Worm (Caenorhabditis elegans): Measurements from ENCODE around the gene fip-1.

Gene fip-1

ce11 chrIII:8678371-8678770 is 38.8 kb downstream of the fip-1 start:
- TF ChIP-seq him-1 (tag; optimal IDR thresholded peaks at IDR 0.05) (peak; percentile 75), W03F9.2 (tag; optimal IDR thresholded peaks at IDR 0.05) (peak; percentile 18), dao-5 (tag; optimal IDR thresholded peaks at IDR 0.05) (peak; percentile 61)

ce11 chrIII:8683679-8684263 is 44.2 kb downstream of the fip-1 start, which contains the start of gene fli-1:
TSS of gene fli-1 (minus strand) at chrIII:8683736.
- TF ChIP-seq W03F9.2 (tag; optimal IDR thresholded peaks at IDR 0.05) (peak; percentile 52), dao-5 (tag; optimal IDR thresholded peaks at IDR 0.05) (no peak), him-1 (tag; optimal IDR thresholded peaks at IDR 0.05) (no peak)

- TF ChIP-seq him-1 (tag; optimal IDR thresholded peaks at IDR 0.05) (no peak), dao-5 (tag; optimal IDR thresholded peaks at IDR 0.05) (no peak), W03F9.2 (tag; optimal IDR thresholded peaks at IDR 0.05) (no peak)
Observed at ce11 chrIII:8684421-8684820, 44.9 kb downstream of the fip-1 start, which contains the start of gene anmt-1. TSS of gene anmt-1 (plus strand) at chrIII:8684808.

ce11 chrIII:8685590-8686240 is 46.2 kb downstream of the fip-1 start:
- no peak for TF ChIP-seq him-1 (tag; optimal IDR thresholded peaks at IDR 0.05)
- TF ChIP-seq W03F9.2 (tag; optimal IDR thresholded peaks at IDR 0.05), result no peak
- TF ChIP-seq dao-5 (tag; optimal IDR thresholded peaks at IDR 0.05), result no peak

ce11 chrIII:8688438-8688946 is 48.9 kb downstream of the fip-1 start, which contains the start of gene hadb-1:
TSS of gene hadb-1 (minus strand) at chrIII:8688488.
- TF ChIP-seq dao-5 (tag; optimal IDR thresholded peaks at IDR 0.05) (no peak), him-1 (tag; optimal IDR thresholded peaks at IDR 0.05) (no peak), W03F9.2 (tag; optimal IDR thresholded peaks at IDR 0.05) (no peak)

- TF ChIP-seq him-1 (tag; optimal IDR thresholded peaks at IDR 0.05), result no peak
- TF ChIP-seq dao-5 (tag; optimal IDR thresholded peaks at IDR 0.05), result no peak
- TF ChIP-seq W03F9.2 (tag; optimal IDR thresholded peaks at IDR 0.05), result no peak
Observed at ce11 chrIII:8689143-8689542, 49.6 kb downstream of the fip-1 start.

ce11 chrIII:8689655-8690054 is 50.1 kb downstream of the fip-1 start, which contains the start of gene B0303.4:
TSS of gene B0303.4 (plus strand) at chrIII:8689850.
- TF ChIP-seq W03F9.2 (tag; optimal IDR thresholded peaks at IDR 0.05) (peak; percentile 22), dao-5 (tag; optimal IDR thresholded peaks at IDR 0.05) (no peak)

Measured in whole organism, L4/young adult.